Worm (Caenorhabditis elegans): Measurements from ENCODE around the gene srh-20.

The srh-20 gene

ce11 chrV:4924618-4925017, at the start of gene srh-20:
Gene srh-20, plus strand, starts transcription at chrV:4924918.
- TF ChIP-seq rpc-1 (optimal IDR thresholded peaks at IDR 0.05): no peak
- TF ChIP-seq rpc-1 (tag; optimal IDR thresholded peaks at IDR 0.05): no peak
- no peak for TF ChIP-seq ztf-3 (GFP tag; optimal IDR thresholded peaks at IDR 0.05)
- TF ChIP-seq C06A6.2 (GFP tag; conservative IDR thresholded peaks at IDR 0.05): no peak
- TF ChIP-seq pha-4 (tag; optimal IDR thresholded peaks at IDR 0.05): no peak
- no peak for TF ChIP-seq Y95B8A.8 (GFP tag; IDR thresholded peaks at IDR 0.05)
- TF ChIP-seq lag-1 (GFP tag; IDR thresholded peaks at IDR 0.05): no peak
- TF ChIP-seq rec-8 (tag; optimal IDR thresholded peaks at IDR 0.05): no peak
- no peak for TF ChIP-seq T26A5.8 (tag; optimal IDR thresholded peaks at IDR 0.05)
- no peak for TF ChIP-seq hsf-1 (GFP tag; IDR thresholded peaks at IDR 0.05)

DNA sequence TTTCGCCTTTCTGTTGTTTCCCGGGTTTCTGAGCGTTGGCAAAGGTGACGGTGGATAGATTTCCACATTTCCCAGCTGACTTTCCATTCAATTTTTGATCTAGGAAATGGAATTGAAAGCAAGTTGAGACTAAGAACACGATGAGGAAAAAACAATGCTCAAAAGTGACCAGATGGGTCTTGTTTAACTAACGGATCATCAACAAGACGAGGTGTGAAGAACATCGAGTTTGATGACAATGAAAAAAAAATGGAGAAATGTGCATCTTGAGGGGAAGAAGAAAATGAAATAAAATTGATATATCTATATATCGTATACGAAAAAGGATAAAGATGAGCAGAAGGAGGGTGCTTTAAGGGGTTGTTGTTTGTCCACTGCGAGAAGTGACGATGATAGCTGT, 47.1 kb upstream of the srh-20 start, which contains the start of gene T19H12.6:
T19H12.6 (minus strand) TSS at position 101 of the 400 bp plus-strand sequence.
- TF ChIP-seq egrh-3 (GFP tag; IDR thresholded peaks at IDR 0.05) (no peak), tlf-1 (GFP tag; optimal IDR thresholded peaks at IDR 0.05) (no peak), cebp-1 (GFP tag; IDR thresholded peaks at IDR 0.05) (no peak), cebp-1 (tag; optimal IDR thresholded peaks at IDR 0.05) (no peak), lsl-1 (GFP tag; optimal IDR thresholded peaks at IDR 0.05) (no peak), B0261.1 (tag; optimal IDR thresholded peaks at IDR 0.05) (no peak), nhr-27 (tag; optimal IDR thresholded peaks at IDR 0.05) (no peak), xnd-1 (tag; optimal IDR thresholded peaks at IDR 0.05) (no peak)

- TF ChIP-seq hmg-20 (GFP tag; IDR thresholded peaks at IDR 0.05) (no peak), hsf-1 (GFP tag; IDR thresholded peaks at IDR 0.05) (no peak), ceh-79 (tag; optimal IDR thresholded peaks at IDR 0.05) (no peak), zim-3 (tag; optimal IDR thresholded peaks at IDR 0.05) (no peak)
Observed at ce11 chrV:4879251-4879650, 45.5 kb upstream of the srh-20 start, which contains the start of gene T19H12.15. Gene T19H12.15, minus strand, starts transcription at chrV:4879351.

DNA sequence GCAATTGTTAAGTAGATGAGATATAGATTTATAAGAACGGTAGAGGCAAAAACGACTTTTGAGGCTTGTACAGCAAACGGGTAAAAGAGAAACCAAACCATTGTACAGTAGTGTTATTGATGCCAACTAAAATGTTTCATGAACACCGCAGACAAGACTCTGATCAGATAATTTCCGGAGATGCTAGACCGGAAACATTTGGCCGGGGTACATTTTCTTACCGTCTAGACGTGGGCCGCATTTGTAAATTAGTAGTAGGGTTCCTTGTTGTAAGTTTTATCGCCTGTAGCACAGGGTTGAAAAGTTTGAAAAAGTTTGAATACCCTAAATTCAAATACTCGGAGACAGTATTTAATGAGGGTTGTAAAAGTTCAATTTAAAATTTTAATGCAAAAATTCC, 43.3 kb upstream of the srh-20 start, which contains the start of gene str-32:
str-32 (minus strand) TSS at position 101 of the 400 bp plus-strand sequence.
- TF ChIP-seq F10E7.11 (tag; optimal IDR thresholded peaks at IDR 0.05): no peak
- no peak for TF ChIP-seq ztf-26 (tag; optimal IDR thresholded peaks at IDR 0.05)
- TF ChIP-seq ceh-27 (GFP tag; optimal IDR thresholded peaks at IDR 0.05): no peak
- no peak for TF ChIP-seq xnd-1 (tag; optimal IDR thresholded peaks at IDR 0.05)
- TF ChIP-seq F57A8.1 (GFP tag; optimal IDR thresholded peaks at IDR 0.05): no peak
- TF ChIP-seq ceh-40 (GFP tag; IDR thresholded peaks at IDR 0.05): no peak
- TF ChIP-seq lin-26 (GFP tag; IDR thresholded peaks at IDR 0.05): no peak
- TF ChIP-seq chd-7 (tag; optimal IDR thresholded peaks at IDR 0.05): no peak
- no peak for TF ChIP-seq D2030.7 (GFP tag; IDR thresholded peaks at IDR 0.05)
- TF ChIP-seq let-607 (tag; optimal IDR thresholded peaks at IDR 0.05): no peak

DNA sequence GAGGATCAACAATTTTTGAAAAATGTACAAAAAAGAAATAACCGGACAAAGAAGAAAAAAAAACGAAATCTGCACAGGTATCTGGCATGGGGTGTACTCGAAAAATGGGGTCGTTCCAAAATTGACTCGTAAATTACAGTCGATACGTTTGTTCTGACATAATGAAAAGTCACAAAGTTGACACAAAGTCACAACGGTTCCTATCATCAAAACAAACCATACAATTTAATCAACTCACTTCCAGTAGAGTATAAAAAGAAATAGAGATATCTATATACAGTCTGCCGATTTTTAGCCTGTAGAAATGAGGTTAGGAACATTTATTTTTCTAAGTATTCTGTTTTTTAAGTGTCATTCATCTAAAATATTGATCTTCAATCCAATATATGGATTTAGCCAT, 40.2 kb upstream of the srh-20 start, which contains the start of gene T19H12.12:
T19H12.12 (plus strand) TSS at position 301 of the 400 bp plus-strand sequence.
- TF ChIP-seq zim-3 (tag; optimal IDR thresholded peaks at IDR 0.05): no peak
- no peak for TF ChIP-seq rcor-1 (GFP tag; IDR thresholded peaks at IDR 0.05)

DNA sequence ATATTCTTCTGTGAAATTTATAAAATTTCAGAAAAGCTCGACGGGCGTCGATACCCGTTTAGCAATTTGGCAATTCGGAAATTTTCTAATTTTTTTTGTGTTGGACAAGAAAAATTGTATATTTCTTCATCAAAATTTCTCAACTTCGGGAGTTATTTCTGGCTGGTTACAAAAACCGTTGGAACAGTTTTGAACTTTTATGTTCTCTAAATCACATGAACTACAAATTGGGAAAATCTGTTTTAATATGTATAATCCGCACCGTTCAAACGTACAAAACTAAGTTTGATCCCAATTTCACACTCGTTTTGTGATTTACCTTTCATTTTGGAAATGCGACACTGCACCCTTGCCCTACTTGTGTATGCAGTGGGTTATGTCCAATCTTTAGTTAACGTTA, 39.3 kb upstream of the srh-20 start, which contains the start of gene T19H12.3:
T19H12.3 (plus strand) TSS at position 301 of the 400 bp plus-strand sequence.
- TF ChIP-seq nhr-90 (tag; optimal IDR thresholded peaks at IDR 0.05) (no peak), nhr-120 (GFP tag; IDR thresholded peaks at IDR 0.05) (no peak), hrde-1 (tag; optimal IDR thresholded peaks at IDR 0.05; ENCODE audit: borderline replicate concordance) (no peak), Y53F4B.3 (GFP tag; IDR thresholded peaks at IDR 0.05) (no peak), let-526 (GFP tag; IDR thresholded peaks at IDR 0.05) (no peak), F23B12.7 (tag; optimal IDR thresholded peaks at IDR 0.05; ENCODE audit: insufficient read depth) (no peak), zim-3 (tag; optimal IDR thresholded peaks at IDR 0.05) (no peak), ceh-40 (GFP tag; IDR thresholded peaks at IDR 0.05) (no peak), lsl-1 (GFP tag; optimal IDR thresholded peaks at IDR 0.05) (no peak), him-1 (tag; optimal IDR thresholded peaks at IDR 0.05) (no peak)

Measured in whole organism, young adult.